Fruit fly (Drosophila melanogaster): Measurements from ENCODE around the gene CG31380.

DNA sequence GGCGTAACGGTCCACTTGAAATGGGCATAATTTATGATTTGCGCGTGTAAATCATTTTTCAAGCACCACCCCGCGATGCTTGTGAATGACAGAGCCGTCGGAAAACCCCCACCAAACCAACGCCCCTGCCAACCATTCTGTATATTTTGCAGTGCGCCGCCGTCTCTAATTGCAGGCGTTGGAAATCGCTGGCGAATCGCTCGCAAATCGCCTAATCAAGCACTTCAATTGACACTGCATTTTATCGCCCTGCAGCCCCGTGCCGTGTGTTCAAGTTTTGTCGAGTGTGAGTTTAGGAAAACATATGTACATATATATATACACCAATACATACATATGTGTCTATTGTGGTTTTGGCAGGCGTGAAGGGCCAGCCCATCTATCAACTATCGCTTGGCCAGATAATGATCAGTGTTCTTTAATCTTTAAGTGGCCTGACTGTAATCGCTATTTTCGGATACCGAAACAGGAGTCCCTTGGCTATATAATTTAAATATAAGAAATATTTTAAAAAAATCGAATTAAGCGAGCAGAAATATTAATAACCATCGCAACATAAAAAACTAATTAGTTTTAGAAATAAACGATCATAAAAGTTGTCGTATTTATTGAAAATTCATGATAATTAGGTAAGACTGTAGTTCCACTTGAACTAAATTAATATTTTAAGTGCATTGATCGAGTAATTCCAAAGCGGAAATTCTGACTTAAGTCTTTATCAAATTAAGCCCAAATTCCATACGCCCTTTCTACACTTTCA is 27.1 kb downstream of the CG31380 start:
- TF ChIP-seq rn (GFP tag; IDR thresholded peaks at IDR 0.05), result no peak
- no peak for TF ChIP-seq CG9948 (tag; optimal IDR thresholded peaks at IDR 0.05)
- no peak for TF ChIP-seq CG14655 (GFP tag; optimal IDR thresholded peaks at IDR 0.05)
- no peak for TF ChIP-seq CG8301 (tag; optimal IDR thresholded peaks at IDR 0.05)
- TF ChIP-seq CG10348 (GFP tag; IDR thresholded peaks at IDR 0.05), result no peak
- no peak for TF ChIP-seq fd96Ca (GFP tag; IDR thresholded peaks at IDR 0.05)
- TF ChIP-seq EcR (GFP tag; optimal IDR thresholded peaks at IDR 0.05), result no peak
- TF ChIP-seq Pif1B (GFP tag; optimal IDR thresholded peaks at IDR 0.05), result no peak
- no peak for TF ChIP-seq CG15710 (tag; optimal IDR thresholded peaks at IDR 0.05)

Data from whole organism, pupa.